Fruit fly (Drosophila melanogaster) whole organism, prepupa: Measurements from ENCODE around the gene bel.

Experiments used
- Blimp-1 ChIP-seq: fragments of 200-800 bp; sonication (Bioruptor generic); optimal IDR thresholded peaks from 3 replicates; lab custom pipeline; 2017; ENCODE audit warnings: missing biosample characterization, missing genetic modification characterization, mild to moderate bottlenecking, moderate library complexity, missing genetic modification reagents
- CG10631 ChIP-seq: fragments of 200-800 bp; sonication (Bioruptor generic); optimal IDR thresholded peaks from 2 replicates; lab custom pipeline; 2016; ENCODE audit warnings: missing biosample characterization, missing genetic modification characterization
- CG10669 ChIP-seq: fragments of 200-800 bp; sonication (Bioruptor generic); optimal IDR thresholded peaks from 3 replicates; lab custom pipeline; 2018; ENCODE audit warnings: missing biosample characterization, mild to moderate bottlenecking, missing genetic modification characterization, moderate library complexity
- CG11294 ChIP-seq: fragments of 200-800 bp; sonication (Bioruptor generic); IDR thresholded peaks from 2 replicates; pipeline ENCODE4 v1.3.6; 2022; ENCODE audit warnings: missing biosample characterization, missing genetic modification characterization
- CG11902 ChIP-seq: fragments of 200-800 bp; sonication (Bioruptor generic); optimal IDR thresholded peaks from 3 replicates; lab custom pipeline; 2016; ENCODE audit warnings: missing biosample characterization, missing genetic modification characterization
- CG1621 ChIP-seq: fragments of 200-800 bp; sonication (Bioruptor generic); optimal IDR thresholded peaks from 3 replicates; lab custom pipeline; 2018; ENCODE audit warnings: missing biosample characterization, mild to moderate bottlenecking, missing genetic modification characterization
- CG16779 ChIP-seq: fragments of 200-800 bp; sonication (Bioruptor generic); optimal IDR thresholded peaks from 3 replicates; lab custom pipeline; 2017; ENCODE audit warnings: missing biosample characterization, mild to moderate bottlenecking, missing genetic modification characterization
- CG31627 ChIP-seq: fragments of 200-800 bp; sonication (Bioruptor generic); optimal IDR thresholded peaks from 3 replicates; lab custom pipeline; 2016; ENCODE audit warnings: missing biosample characterization, missing genetic modification characterization
- CG32006 ChIP-seq: fragments of 200-800 bp; sonication (Bioruptor generic); optimal IDR thresholded peaks from 3 replicates; lab custom pipeline; 2017; ENCODE audit warnings: missing biosample characterization, mild to moderate bottlenecking, missing genetic modification characterization
- CG34406 ChIP-seq: fragments of 200-800 bp; sonication (Bioruptor generic); optimal IDR thresholded peaks from 3 replicates; lab custom pipeline; 2016; ENCODE audit warnings: missing biosample characterization, missing genetic modification characterization
- CG4318 ChIP-seq: fragments of 200-800 bp; sonication (Bioruptor generic); optimal IDR thresholded peaks from 3 replicates; lab custom pipeline; 2017; ENCODE audit warnings: missing biosample characterization, mild to moderate bottlenecking, missing genetic modification characterization
- CG6163 ChIP-seq: fragments of 200-800 bp; sonication (Bioruptor generic); IDR thresholded peaks from 3 replicates; pipeline ENCODE4 v1.3.6; 2022; ENCODE audit warnings: missing biosample characterization, missing genetic modification characterization
- CG6276 ChIP-seq: fragments of 200-800 bp; sonication (Bioruptor generic); optimal IDR thresholded peaks from 2 replicates; lab custom pipeline; 2017; ENCODE audit warnings: missing biosample characterization, mild to moderate bottlenecking, missing genetic modification characterization
- CG6854 ChIP-seq: fragments of 200-800 bp; sonication (Bioruptor generic); optimal IDR thresholded peaks from 2 replicates; lab custom pipeline; 2017; ENCODE audit warnings: missing biosample characterization, mild to moderate bottlenecking, missing genetic modification characterization
- CG7368 ChIP-seq: fragments of 200-800 bp; sonication (Bioruptor generic); optimal IDR thresholded peaks from 3 replicates; lab custom pipeline; 2016; ENCODE audit warnings: missing biosample characterization, missing genetic modification characterization
- CG8119 ChIP-seq: fragments of 200-800 bp; sonication (Bioruptor generic); IDR thresholded peaks from 3 replicates; pipeline ENCODE4 v1.3.6; 2022; ENCODE audit warnings: missing biosample characterization, missing genetic modification characterization
- CG8319 ChIP-seq: fragments of 200-800 bp; sonication (Bioruptor generic); optimal IDR thresholded peaks from 3 replicates; lab custom pipeline; 2016; ENCODE audit warnings: missing biosample characterization, missing genetic modification characterization
- CG8632 ChIP-seq: fragments of 200-800 bp; sonication (Bioruptor generic); optimal IDR thresholded peaks from 3 replicates; lab custom pipeline; 2016; ENCODE audit warnings: missing biosample characterization, missing genetic modification characterization
- CG9139 ChIP-seq: fragments of 200-800 bp; sonication (Bioruptor generic); optimal IDR thresholded peaks from 3 replicates; lab custom pipeline; 2017; ENCODE audit warnings: missing biosample characterization, mild to moderate bottlenecking, missing genetic modification characterization
- Eip75B ChIP-seq: fragments of 200-800 bp; sonication (Bioruptor generic); optimal IDR thresholded peaks from 3 replicates; lab custom pipeline; 2016; ENCODE audit warnings: missing biosample characterization, missing genetic modification characterization
- Eip93F ChIP-seq: fragments of 200-800 bp; sonication (Bioruptor generic); optimal IDR thresholded peaks from 2 replicates; lab custom pipeline; 2016; ENCODE audit warnings: missing biosample characterization, mild to moderate bottlenecking, missing genetic modification characterization
- Ets21C ChIP-seq: fragments of 200-800 bp; sonication (Bioruptor generic); optimal IDR thresholded peaks from 3 replicates; lab custom pipeline; 2016; ENCODE audit warnings: missing biosample characterization, missing genetic modification characterization
- Ets96B ChIP-seq: fragments of 200-800 bp; optimal IDR thresholded peaks from 2 replicates; lab custom pipeline; 2019; ENCODE audit warnings: missing biosample characterization, mild to moderate bottlenecking, missing genetic modification characterization, moderate library complexity
- Gug ChIP-seq: fragments of 200-800 bp; sonication (Bioruptor generic); IDR thresholded peaks from 2 replicates; pipeline ENCODE4 v1.3.6; 2022; ENCODE audit warnings: missing biosample characterization, missing genetic modification characterization
- Hr39 ChIP-seq: fragments of 200-800 bp; sonication (Bioruptor generic); optimal IDR thresholded peaks from 2 replicates; lab custom pipeline; 2016; ENCODE audit warnings: missing biosample characterization, missing genetic modification characterization
- Lpt ChIP-seq: fragments of 200-800 bp; sonication (Bioruptor generic); optimal IDR thresholded peaks from 3 replicates; lab custom pipeline; 2016; ENCODE audit warnings: missing biosample characterization, missing genetic modification characterization
- Met ChIP-seq: fragments of 200-800 bp; sonication (Bioruptor generic); optimal IDR thresholded peaks from 3 replicates; lab custom pipeline; 2016; ENCODE audit warnings: missing biosample characterization, missing genetic modification characterization
- Sox102F ChIP-seq: fragments of 200-800 bp; sonication (Bioruptor generic); optimal IDR thresholded peaks from 2 replicates; lab custom pipeline; 2016; ENCODE audit warnings: missing biosample characterization, mild to moderate bottlenecking, missing genetic modification characterization
- Sox14 ChIP-seq: fragments of 200-800 bp; sonication (Bioruptor generic); optimal IDR thresholded peaks from 3 replicates; lab custom pipeline; 2016; ENCODE audit warnings: missing biosample characterization, missing genetic modification characterization
- achi ChIP-seq: fragments of 200-800 bp; sonication (Bioruptor generic); optimal IDR thresholded peaks from 3 replicates; lab custom pipeline; 2016; ENCODE audit warnings: missing biosample characterization, missing genetic modification characterization
- cyc ChIP-seq: fragments of 200-800 bp; sonication (Bioruptor generic); optimal IDR thresholded peaks from 3 replicates; lab custom pipeline; 2016; ENCODE audit warnings: missing biosample characterization, missing genetic modification characterization
- dac ChIP-seq: fragments of 200-800 bp; sonication (Bioruptor generic); optimal IDR thresholded peaks from 2 replicates; lab custom pipeline; 2017; ENCODE audit warnings: missing biosample characterization, mild to moderate bottlenecking, missing genetic modification characterization
- dsx ChIP-seq: fragments of 200-800 bp; optimal IDR thresholded peaks from 3 replicates; lab custom pipeline; 2019; ENCODE audit warnings: missing biosample characterization, mild to moderate bottlenecking, missing genetic modification characterization, moderate library complexity; ENCODE audit not compliant: poor library complexity, severe bottlenecking
- eg ChIP-seq: fragments of 200-800 bp; sonication (Bioruptor generic); IDR thresholded peaks from 3 replicates; pipeline ENCODE4 v1.3.6; 2022; ENCODE audit warnings: missing biosample characterization, missing genetic modification characterization
- fd59A ChIP-seq: fragments of 200-800 bp; sonication (Bioruptor generic); optimal IDR thresholded peaks from 2 replicates; lab custom pipeline; 2017; ENCODE audit warnings: missing biosample characterization, mild to moderate bottlenecking, missing genetic modification characterization, missing genetic modification reagents
- fd85E ChIP-seq: fragments of 200-800 bp; sonication (Bioruptor generic); optimal IDR thresholded peaks from 3 replicates; lab custom pipeline; 2016; ENCODE audit warnings: missing biosample characterization, missing genetic modification characterization
- fkh ChIP-seq: fragments of 200-800 bp; sonication (Bioruptor generic); optimal IDR thresholded peaks from 3 replicates; lab custom pipeline; 2017; ENCODE audit warnings: missing biosample characterization, mild to moderate bottlenecking, missing genetic modification characterization, moderate library complexity
- net ChIP-seq: fragments of 200-800 bp; sonication (Bioruptor generic); optimal IDR thresholded peaks from 3 replicates; lab custom pipeline; 2016; ENCODE audit warnings: missing biosample characterization, missing genetic modification characterization
- pdm3 ChIP-seq: fragments of 200-800 bp; sonication (Bioruptor generic); optimal IDR thresholded peaks from 3 replicates; lab custom pipeline; 2016; ENCODE audit warnings: missing biosample characterization, missing genetic modification characterization
- salr ChIP-seq, 2 experiments: fragments of 200-800 bp; sonication (Bioruptor generic); optimal IDR thresholded peaks; 3 replicates each; lab custom pipeline; 2016 to 2018; ENCODE audit warnings: missing biosample characterization in 2 of 2, missing genetic modification characterization in 2 of 2, mild to moderate bottlenecking in 1 of 2
- spab ChIP-seq: fragments of 200-800 bp; sonication (Bioruptor generic); optimal IDR thresholded peaks from 2 replicates; lab custom pipeline; 2017; ENCODE audit warnings: missing biosample characterization, mild to moderate bottlenecking, missing genetic modification characterization, missing genetic modification reagents
- ss ChIP-seq, 2 experiments: fragments of 200-800 bp; sonication (Bioruptor generic); optimal IDR thresholded peaks; 2 replicates in 1 of 2; 3 replicates in 1 of 2; lab custom pipeline; 2017 to 2018; ENCODE audit warnings: mild to moderate bottlenecking in 2 of 2, missing biosample characterization in 2 of 2, missing genetic modification characterization in 2 of 2, moderate library complexity in 1 of 2
- svp ChIP-seq: fragments of 200-800 bp; sonication (Bioruptor generic); peaks from one replicate; lab custom pipeline; 2016; ENCODE audit warnings: missing biosample characterization, missing genetic modification characterization
- topi ChIP-seq: fragments of 200-800 bp; sonication (Bioruptor generic); optimal IDR thresholded peaks from 3 replicates; lab custom pipeline; 2016; ENCODE audit warnings: missing biosample characterization, missing genetic modification characterization

The bel gene

dm6 chr3R:8660661-8661060, at the start of gene bel:
TSS of gene bel (minus strand) at chr3R:8660761.
- TF ChIP-seq CG10631, result no peak
- no peak for TF ChIP-seq CG8632
- TF ChIP-seq pdm3, result no peak
- no peak for TF ChIP-seq Lpt
- no peak for TF ChIP-seq svp (GFP tag; lab: Kevin White, UChicago)
- TF ChIP-seq CG32006 (GFP tag; lab: Kevin White, UChicago), result no peak
- no peak for TF ChIP-seq ss (GFP tag; optimal IDR thresholded peaks at IDR 0.05; lab: Kevin White, UChicago)
- no peak for TF ChIP-seq cyc (GFP tag; lab: Kevin White, UChicago)
- no peak for TF ChIP-seq Ets21C (GFP tag; lab: Kevin White, UChicago)
- TF ChIP-seq topi (GFP tag; lab: Kevin White, UChicago), result no peak
- TF ChIP-seq Eip75B (GFP tag; lab: Kevin White, UChicago), result no peak
- TF ChIP-seq dsx (GFP tag; lab: Kevin White, UChicago), result no peak
- no peak for TF ChIP-seq CG8319 (GFP tag; lab: Kevin White, UChicago)
- TF ChIP-seq CG16779 (tag; lab: Kevin White, UChicago), result no peak
- no peak for TF ChIP-seq fd85E

- TF ChIP-seq fkh (GFP tag; lab: Kevin White, UChicago), result no peak
- TF ChIP-seq Lpt, result no peak
- no peak for TF ChIP-seq fd59A
- no peak for TF ChIP-seq CG10669 (GFP tag; lab: Kevin White, UChicago)
- no peak for TF ChIP-seq CG8632
- no peak for TF ChIP-seq Ets21C (GFP tag; lab: Kevin White, UChicago)
- no peak for TF ChIP-seq CG1621 (tag; lab: Kevin White, UChicago)
- no peak for TF ChIP-seq Hr39 (GFP tag; lab: Kevin White, UChicago)
- TF ChIP-seq Blimp-1 (GFP tag; lab: Kevin White, UChicago), result no peak
- TF ChIP-seq CG6854, result no peak
- no peak for TF ChIP-seq CG11902 (GFP tag; lab: Kevin White, UChicago)
- TF ChIP-seq CG32006 (GFP tag; lab: Kevin White, UChicago), result no peak
- no peak for TF ChIP-seq CG16779 (tag; lab: Kevin White, UChicago)
- TF ChIP-seq CG7368, result no peak
- no peak for TF ChIP-seq Met (GFP tag; lab: Kevin White, UChicago)
- no peak for TF ChIP-seq dsx (GFP tag; lab: Kevin White, UChicago)
- TF ChIP-seq Sox14 (GFP tag; lab: Kevin White, UChicago), result no peak
- TF ChIP-seq CG8319 (GFP tag; lab: Kevin White, UChicago), result no peak
- TF ChIP-seq Ets96B, result peak; percentile 9
- TF ChIP-seq CG31627 (GFP tag; lab: Kevin White, UChicago), result no peak
- TF ChIP-seq Gug (GFP tag; lab: Robert Waterston, UW), result no peak
- TF ChIP-seq achi (GFP tag; lab: Kevin White, UChicago), result peak; percentile 9
- no peak for TF ChIP-seq Eip93F
- no peak for TF ChIP-seq dac (GFP tag; lab: Kevin White, UChicago)
- TF ChIP-seq CG6163 (GFP tag; lab: Robert Waterston, UW), result peak; percentile 84
These were observed 46.6 kb upstream of the bel start for dm6 chr3R:8707166-8707565.

- peak; percentile 7 for TF ChIP-seq Sox102F
- TF ChIP-seq eg, result 0 out of 3 replicates have a peak, but pooled peaks have one; percentile 26
- peak; percentile 51 for TF ChIP-seq CG9139
- TF ChIP-seq CG8119 (GFP tag; lab: Robert Waterston, UW), result 0 out of 3 replicates have a peak, but pooled peaks have one; percentile 20
- peak; percentile 48 to 80 for TF ChIP-seq ss (GFP tag; optimal IDR thresholded peaks at IDR 0.05; lab: Kevin White, UChicago)
- TF ChIP-seq CG11294, result 0 out of 2 replicates have a peak, but pooled peaks have one; percentile 6
- TF ChIP-seq CG6276 (GFP tag; lab: Kevin White, UChicago), result peak; percentile 31
- peak; percentile 6 for TF ChIP-seq CG8632
- TF ChIP-seq pdm3, result no peak
- TF ChIP-seq CG6163 (GFP tag; lab: Robert Waterston, UW), result peak; percentile 68; the same call in 2 of the 3 replicates
- TF ChIP-seq CG34406 (GFP tag; lab: Kevin White, UChicago), result peak; percentile 21
- TF ChIP-seq net (GFP tag; lab: Kevin White, UChicago), result peak; percentile 25
- no peak for TF ChIP-seq CG8319 (GFP tag; lab: Kevin White, UChicago)
- TF ChIP-seq CG16779 (tag; lab: Kevin White, UChicago), result peak; percentile 31
- no peak for TF ChIP-seq CG4318
- TF ChIP-seq Ets96B, result peak; percentile 43
- no peak for TF ChIP-seq achi (GFP tag; lab: Kevin White, UChicago)
- TF ChIP-seq CG31627 (GFP tag; lab: Kevin White, UChicago), result no peak
- peak; percentile 46 for TF ChIP-seq spab (GFP tag; lab: Kevin White, UChicago)
- no peak for TF ChIP-seq Met (GFP tag; lab: Kevin White, UChicago)
- TF ChIP-seq salr (GFP tag; optimal IDR thresholded peaks at IDR 0.05; lab: Kevin White, UChicago), result no peak
- TF ChIP-seq CG1621 (tag; lab: Kevin White, UChicago), result peak; percentile 32
- peak; percentile 47 for TF ChIP-seq CG10669 (GFP tag; lab: Kevin White, UChicago)
- TF ChIP-seq svp (GFP tag; lab: Kevin White, UChicago), result peak; percentile 12
These were observed 44.9 kb upstream of the bel start for dm6 chr3R:8705323-8706097.
